Fruit fly (Drosophila melanogaster) Kc167 (cell line): ENCODE measurements around the gene Ttc30.

Experiments
- Myc ChIP-seq: fragments of >200 bp; optimal IDR thresholded peaks from 2 replicates; lab custom pipeline; 2017; ENCODE audit warnings: missing external identifiers
- h ChIP-seq: fragments of >200 bp; optimal IDR thresholded peaks from 3 replicates; lab custom pipeline; 2018; ENCODE audit warnings: missing external identifiers
- insv ChIP-seq: fragments of >200 bp; optimal IDR thresholded peaks from 3 replicates; lab custom pipeline; 2018; ENCODE audit warnings: missing external identifiers
- psq ChIP-seq: fragments of >200 bp; optimal IDR thresholded peaks from 2 replicates; lab custom pipeline; 2017; ENCODE audit warnings: missing external identifiers
- ttk ChIP-seq: sonication (Bioruptor generic); optimal IDR thresholded peaks from 2 replicates; lab custom pipeline; 2017; ENCODE audit warnings: missing external identifiers

dm6 chr2L:13071290-13071689 lies 35.3 kb upstream of the Ttc30 start:
- no peak for TF ChIP-seq psq (lab: Kevin White, UChicago)
- no peak for TF ChIP-seq ttk (lab: Kevin White, UChicago)
- TF ChIP-seq h (lab: Kevin White, UChicago): no peak
- TF ChIP-seq Myc (lab: Kevin White, UChicago): no peak
- TF ChIP-seq insv (lab: Kevin White, UChicago): no peak
